Fruit fly (Drosophila melanogaster) Kc167 (cell line): ENCODE data around the gene CG6345.

Experiments used
- h ChIP-seq: fragments of >200 bp; optimal IDR thresholded peaks from 3 replicates; lab custom pipeline; 2018; ENCODE audit warnings: missing external identifiers
- insv ChIP-seq: fragments of >200 bp; optimal IDR thresholded peaks from 3 replicates; lab custom pipeline; 2018; ENCODE audit warnings: missing external identifiers
- psq ChIP-seq: fragments of >200 bp; optimal IDR thresholded peaks from 2 replicates; lab custom pipeline; 2017; ENCODE audit warnings: missing external identifiers

DNA sequence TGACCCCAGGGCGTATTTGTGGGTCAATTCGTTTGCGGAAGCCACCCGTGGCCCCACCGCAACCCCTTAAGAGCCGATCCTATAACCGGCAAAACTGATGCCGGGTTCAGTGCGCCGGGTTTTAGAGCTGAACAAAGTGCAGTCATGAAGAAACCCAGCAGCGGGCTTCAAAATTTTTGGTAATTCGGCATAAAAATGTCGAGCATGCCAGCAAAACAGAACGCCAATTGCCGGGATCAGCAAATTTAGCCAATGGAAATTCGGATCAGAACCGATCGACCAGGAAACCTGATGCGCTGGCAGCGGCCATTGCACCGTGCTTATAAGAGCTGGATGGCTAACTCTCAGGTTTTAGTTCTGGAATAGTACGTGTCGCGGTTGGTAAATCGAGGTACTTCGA is 8.2 kb downstream of the CG6345 start:
- TF ChIP-seq psq (lab: Kevin White, UChicago) (no peak), insv (no peak), h (no peak)
